Fruit fly (Drosophila melanogaster) whole organism, wandering third instar larva: Measurements from ENCODE around the gene Dnaaf6.
A peak's percentile ranks its signal among the peaks of the same experiment; 100 is the strongest.

Experiments used
- Abd-B ChIP-seq: fragments of >200 bp; optimal IDR thresholded peaks from 2 replicates; lab custom pipeline; 2017; ENCODE audit warnings: missing biosample characterization, missing genetic modification characterization
- CG32264 ChIP-seq: fragments of 200-800 bp; sonication (Bioruptor generic); optimal IDR thresholded peaks from 2 replicates; lab custom pipeline; 2016; ENCODE audit warnings: missing biosample characterization, missing genetic modification characterization
- CG9705 ChIP-seq: fragments of 200-800 bp; sonication (Bioruptor generic); optimal IDR thresholded peaks from 2 replicates; lab custom pipeline; 2018; ENCODE audit warnings: missing biosample characterization, mild to moderate bottlenecking, missing genetic modification characterization
- CrebA ChIP-seq: fragments of 200-800 bp; sonication (Bioruptor generic); optimal IDR thresholded peaks from 2 replicates; lab custom pipeline; 2016; ENCODE audit warnings: missing biosample characterization, mild to moderate bottlenecking, missing genetic modification characterization, borderline replicate concordance
- GATAd ChIP-seq: sonication (Bioruptor generic); optimal IDR thresholded peaks from 2 replicates; lab custom pipeline; 2016; ENCODE audit warnings: missing biosample characterization, missing genetic modification characterization
- HLH106 ChIP-seq: fragments of 200-800 bp; optimal IDR thresholded peaks from 3 replicates; lab custom pipeline; 2019; ENCODE audit warnings: missing biosample characterization, mild to moderate bottlenecking, missing genetic modification characterization, moderate library complexity
- Hnf4 ChIP-seq: fragments of 200-800 bp; sonication (Bioruptor generic); optimal IDR thresholded peaks from 2 replicates; lab custom pipeline; 2016; ENCODE audit warnings: missing biosample characterization, mild to moderate bottlenecking, missing genetic modification characterization
- Hr78 ChIP-seq: fragments of >200 bp; optimal IDR thresholded peaks from 2 replicates; lab custom pipeline; 2017; ENCODE audit warnings: missing biosample characterization, missing genetic modification characterization
- Mio ChIP-seq: sonication (Bioruptor generic); optimal IDR thresholded peaks from 2 replicates; lab custom pipeline; 2016; ENCODE audit warnings: missing biosample characterization, missing genetic modification characterization
- N ChIP-seq: fragments of >200 bp; optimal IDR thresholded peaks from 2 replicates; lab custom pipeline; 2018; ENCODE audit warnings: missing biosample characterization, missing external identifiers, missing genetic modification characterization
- Rel ChIP-seq, 2 experiments: fragments of 200-800 bp; sonication (Bioruptor generic) in 1 of 2; optimal IDR thresholded peaks; 2 replicates in 1 of 2; 3 replicates in 1 of 2; lab custom pipeline; 2016 to 2019; ENCODE audit warnings: mild to moderate bottlenecking in 2 of 2, missing biosample characterization in 2 of 2, missing genetic modification characterization in 2 of 2, moderate library complexity in 1 of 2
- Vsx2 ChIP-seq: fragments of 200-300, 225-300 bp; sonication (Bioruptor generic); optimal IDR thresholded peaks from 2 replicates; lab custom pipeline; 2018; ENCODE audit warnings: missing biosample characterization, missing genetic modification characterization; ENCODE audit not compliant: partially characterized antibody
- dl ChIP-seq, 2 experiments: fragments of 175-275, 200-275 bp in 1 of 2; fragments of 200-275 bp in 1 of 2; sonication (Bioruptor generic); optimal IDR thresholded peaks; lab custom pipeline; 2018; ENCODE audit warnings: mild to moderate bottlenecking in 2 of 2, missing biosample characterization in 2 of 2, missing genetic modification characterization in 2 of 2, moderate library complexity in 2 of 2; ENCODE audit not compliant: partially characterized antibody in 2 of 2, insufficient read depth in 1 of 2
- ey ChIP-seq: fragments of 200-800 bp; sonication (Bioruptor generic); optimal IDR thresholded peaks from 2 replicates; lab custom pipeline; 2016; ENCODE audit warnings: missing biosample characterization, missing genetic modification characterization
- foxo ChIP-seq, 2 experiments: fragments of 200-800 bp; sonication (Bioruptor generic); optimal IDR thresholded peaks; 2 replicates in 1 of 2; 3 replicates in 1 of 2; lab custom pipeline; 2016 to 2017; ENCODE audit warnings: missing biosample characterization in 2 of 2, missing genetic modification characterization in 2 of 2
- fru ChIP-seq: fragments of 200-800 bp; sonication (Bioruptor generic); optimal IDR thresholded peaks from 3 replicates; lab custom pipeline; 2016; ENCODE audit warnings: missing biosample characterization, mild to moderate bottlenecking, missing genetic modification characterization
- h ChIP-seq: fragments of 200-800 bp; sonication (Bioruptor generic); optimal IDR thresholded peaks from 3 replicates; lab custom pipeline; 2016; ENCODE audit warnings: missing biosample characterization, mild to moderate bottlenecking, missing genetic modification characterization
- pan ChIP-seq: fragments of >200 bp; optimal IDR thresholded peaks from 2 replicates; lab custom pipeline; 2017
- psq ChIP-seq: fragments of 200-800 bp; sonication (Bioruptor generic); optimal IDR thresholded peaks from 3 replicates; lab custom pipeline; 2017; ENCODE audit warnings: missing biosample characterization, mild to moderate bottlenecking, missing genetic modification characterization, moderate library complexity
- sage ChIP-seq: fragments of 200-800 bp; sonication (Bioruptor generic); optimal IDR thresholded peaks from 2 replicates; lab custom pipeline; 2016; ENCODE audit warnings: missing biosample characterization, mild to moderate bottlenecking, missing genetic modification characterization
- sv ChIP-seq: fragments of 200-800 bp; sonication (Bioruptor generic); optimal IDR thresholded peaks from 3 replicates; lab custom pipeline; 2016; ENCODE audit warnings: missing biosample characterization, missing genetic modification characterization
- tai ChIP-seq: sonication (Bioruptor generic); optimal IDR thresholded peaks from 2 replicates; lab custom pipeline; 2016; ENCODE audit warnings: missing biosample characterization, missing genetic modification characterization
- usp ChIP-seq: fragments of >200 bp; optimal IDR thresholded peaks from 2 replicates; lab custom pipeline; 2017; ENCODE audit warnings: missing biosample characterization, missing genetic modification characterization
- woc ChIP-seq: sonication (Bioruptor generic); optimal IDR thresholded peaks from 2 replicates; lab custom pipeline; 2016; ENCODE audit warnings: missing biosample characterization, mild to moderate bottlenecking, missing genetic modification characterization

Dnaaf6 gene

DNA sequence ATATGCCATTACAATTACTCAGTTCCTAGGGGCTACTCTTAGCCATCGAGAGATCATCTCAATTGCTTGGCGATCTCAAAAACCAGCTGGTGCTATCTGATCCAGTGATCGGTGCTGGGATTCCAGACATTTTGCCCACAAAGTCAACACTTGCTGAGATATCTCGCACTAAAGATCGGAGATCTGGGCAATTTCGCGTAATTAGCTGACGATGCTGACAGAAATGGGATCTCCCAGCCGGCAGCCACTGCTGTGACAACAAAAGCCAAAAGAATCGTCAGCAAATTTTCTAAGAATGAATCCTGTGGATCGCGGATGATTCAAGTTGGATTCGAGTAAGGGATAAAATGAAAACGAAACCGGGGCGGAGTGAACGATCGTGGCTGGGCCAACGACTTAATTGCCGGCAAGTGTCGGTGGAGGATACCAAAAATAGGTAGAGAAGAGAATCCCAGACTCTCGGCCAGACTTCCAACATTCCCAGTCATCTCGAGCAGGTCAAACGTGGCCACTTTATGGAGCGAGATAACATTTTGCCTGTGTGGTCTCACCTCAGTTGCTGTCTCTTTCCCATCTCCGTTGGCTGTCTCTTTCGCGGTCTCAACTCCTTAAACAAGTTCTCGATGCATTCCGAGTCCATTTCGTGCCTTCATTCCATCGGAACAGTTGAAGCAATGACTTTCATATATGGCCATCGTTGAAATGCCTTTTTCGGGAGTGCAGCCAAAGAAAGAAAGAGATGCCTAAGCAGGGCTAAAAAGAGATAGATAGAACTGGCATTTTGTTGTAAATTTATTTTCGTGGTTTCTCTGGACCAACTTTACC lies 46.7 kb upstream of the Dnaaf6 start:
- TF ChIP-seq Vsx2 (GFP tag; lab: Kevin White, UChicago) (peak; percentile 50), dl (GFP tag; optimal IDR thresholded peaks at IDR 0.05; lab: Kevin White, UChicago; ENCODE audit: insufficient read depth in 1 of 2, partially characterized antibody in 2 of 2) (peak in 1 of 2 experiments; percentile 26), Mio (GFP tag; lab: Kevin White, UChicago) (no peak), psq (GFP tag; lab: Kevin White, UChicago) (peak; percentile 42)

DNA sequence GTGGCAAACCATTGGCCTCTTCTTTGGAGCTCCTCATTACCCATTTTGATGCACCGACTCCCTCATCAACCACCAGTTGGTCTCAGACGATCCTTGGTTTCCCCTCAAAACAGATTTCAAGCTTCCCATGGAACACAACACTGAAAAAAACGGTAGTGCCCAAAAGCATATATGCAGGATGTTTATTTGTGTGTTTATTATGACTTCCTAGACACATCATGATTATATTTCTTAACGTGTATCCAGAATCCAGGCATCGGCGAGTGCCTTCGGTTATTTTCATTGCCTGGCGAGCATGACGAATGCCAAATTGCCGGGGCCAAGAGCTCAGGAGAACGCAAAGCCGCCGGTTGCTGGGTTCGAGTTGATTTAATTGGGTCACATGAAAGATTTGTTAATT lies 44.8 kb upstream of the Dnaaf6 start:
- no peak for TF ChIP-seq dl (GFP tag; optimal IDR thresholded peaks at IDR 0.05; lab: Kevin White, UChicago; ENCODE audit: insufficient read depth in 1 of 2, partially characterized antibody in 2 of 2)
- TF ChIP-seq foxo (GFP tag; optimal IDR thresholded peaks at IDR 0.05; lab: Kevin White, UChicago): peak in 1 of 2 experiments; percentile 25
- TF ChIP-seq ey (GFP tag; lab: Kevin White, UChicago): peak; percentile 0

DNA sequence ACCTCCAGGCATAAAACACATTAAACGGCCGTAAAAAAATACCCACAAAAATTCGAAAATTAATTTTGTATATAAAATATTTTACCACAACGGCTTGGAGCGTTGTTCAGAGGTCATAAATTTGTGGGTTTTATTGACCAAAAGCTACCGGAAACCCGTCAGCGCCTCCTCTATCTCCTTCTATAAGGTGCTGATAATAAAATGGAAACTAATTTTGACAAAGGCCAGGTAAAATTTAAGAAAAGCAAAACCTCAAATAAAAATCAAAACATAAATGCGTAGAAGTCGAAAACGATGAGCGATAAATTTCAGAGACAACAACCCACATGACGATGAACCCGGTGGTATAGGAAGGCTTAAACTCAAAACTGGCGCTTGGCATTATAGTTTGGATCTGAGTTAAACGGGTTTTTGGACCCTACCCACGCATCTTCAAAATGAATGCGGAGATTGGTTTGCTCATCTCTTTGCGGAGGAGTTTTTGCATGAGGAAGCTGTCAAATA lies 43.7 kb upstream of the Dnaaf6 start:
- no peak for TF ChIP-seq Hnf4 (GFP tag; lab: Kevin White, UChicago)
- no peak for TF ChIP-seq CrebA (GFP tag; lab: Kevin White, UChicago)
- TF ChIP-seq ey (GFP tag; lab: Kevin White, UChicago): no peak
- no peak for TF ChIP-seq Vsx2 (GFP tag; lab: Kevin White, UChicago)

DNA sequence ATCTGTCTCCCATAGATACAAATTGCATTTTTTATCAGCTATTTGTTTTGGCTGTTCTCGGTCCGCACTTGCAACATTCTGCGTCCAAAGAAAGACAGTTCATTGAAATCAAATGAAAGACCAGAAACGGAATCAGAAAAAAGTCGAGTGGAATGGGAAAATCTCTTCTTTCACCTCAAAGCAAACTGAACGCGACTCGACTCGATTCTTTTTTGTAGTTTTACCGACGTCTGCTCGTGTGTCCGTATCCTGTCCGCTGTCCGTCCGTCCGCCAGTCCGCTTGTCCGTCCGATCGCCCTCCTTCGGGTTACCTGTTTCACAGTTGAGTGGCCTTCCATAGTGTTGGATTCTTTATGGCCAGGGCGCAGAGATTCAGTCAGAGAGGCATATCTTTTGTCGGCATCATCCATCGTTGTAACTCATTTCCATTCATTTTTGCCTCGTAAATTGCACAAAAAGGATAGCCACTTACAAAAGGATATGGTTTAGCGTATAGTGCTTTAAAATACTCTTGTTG lies 42.5 kb upstream of the Dnaaf6 start:
- TF ChIP-seq h (no peak), sv (GFP tag; lab: Kevin White, UChicago) (no peak), usp (no peak), GATAd (no peak), Hnf4 (GFP tag; lab: Kevin White, UChicago) (no peak), fru (GFP tag; lab: Kevin White, UChicago) (no peak), woc (GFP tag; lab: Kevin White, UChicago) (no peak)

DNA sequence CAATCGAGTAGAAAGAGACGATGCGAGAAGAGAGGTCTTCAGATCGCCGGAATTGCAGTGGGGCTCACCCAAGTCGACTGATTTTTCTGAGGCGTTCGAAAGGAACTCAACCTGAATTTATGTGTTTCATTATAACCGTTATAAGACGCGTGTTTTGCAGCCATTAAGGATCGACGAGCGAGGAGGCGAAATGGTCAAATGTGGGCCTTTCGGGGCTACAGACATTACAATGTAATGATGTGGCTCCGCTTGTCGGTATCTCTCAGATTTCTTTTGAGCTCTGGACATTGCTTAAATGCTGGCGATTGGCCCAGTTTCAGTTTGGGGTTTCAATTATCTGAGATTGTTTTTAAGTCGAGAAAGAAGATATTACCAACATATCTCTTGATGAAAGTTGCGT lies 41.7 kb upstream of the Dnaaf6 start:
- TF ChIP-seq Abd-B (GFP tag; lab: Kevin White, UChicago): no peak
- TF ChIP-seq ey (GFP tag; lab: Kevin White, UChicago): no peak

DNA sequence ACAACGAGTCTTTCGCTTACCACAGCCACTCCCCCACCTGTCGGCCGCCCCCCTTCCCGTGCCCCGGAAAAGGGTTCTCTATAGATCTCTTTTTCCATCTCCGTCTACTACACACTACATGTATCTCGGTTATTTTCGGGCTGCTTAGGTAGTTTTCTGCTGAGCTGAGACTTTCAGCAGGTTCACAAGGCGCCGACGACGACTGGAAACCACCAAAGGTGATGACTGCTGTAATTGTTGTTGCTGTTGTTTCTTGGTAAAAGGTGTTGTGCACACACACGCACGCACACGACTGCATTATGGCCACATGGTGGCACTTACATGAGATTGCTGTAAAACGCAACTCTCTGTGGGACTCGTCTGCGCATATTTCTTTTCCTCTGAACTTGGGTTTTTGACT lies 40.9 kb upstream of the Dnaaf6 start:
- TF ChIP-seq Hr78 (GFP tag; lab: Kevin White, UChicago) (no peak), pan (no peak), sage (GFP tag; lab: Kevin White, UChicago) (no peak), GATAd (no peak), sv (GFP tag; lab: Kevin White, UChicago) (no peak), Vsx2 (GFP tag; lab: Kevin White, UChicago) (no peak), CrebA (GFP tag; lab: Kevin White, UChicago) (no peak), tai (GFP tag; lab: Kevin White, UChicago) (no peak), ey (GFP tag; lab: Kevin White, UChicago) (no peak), CG9705 (GFP tag; lab: Kevin White, UChicago) (no peak), dl (GFP tag; optimal IDR thresholded peaks at IDR 0.05; lab: Kevin White, UChicago; ENCODE audit: insufficient read depth in 1 of 2, partially characterized antibody in 2 of 2) (no peak), Rel (GFP tag; optimal IDR thresholded peaks at IDR 0.05; lab: Kevin White, UChicago) (no peak), Rel (tag; optimal IDR thresholded peaks at IDR 0.05; lab: Kevin White, UChicago) (no peak), woc (GFP tag; lab: Kevin White, UChicago) (no peak), HLH106 (tag; lab: Kevin White, UChicago) (no peak), N (GFP tag; lab: Kevin White, UChicago) (no peak), CG32264 (GFP tag; lab: Kevin White, UChicago) (no peak)
